Worm (Caenorhabditis elegans) whole organism, young adult: ENCODE data around the gene C32D5.14.

ENCODE experiments used
- B0336.3 ChIP-seq: fragments of 200-800 bp; sonication (Bioruptor generic); IDR thresholded peaks from 2 replicates; pipeline ENCODE4 v1.3.6; 2022; ENCODE audit warnings: missing genetic modification characterization, missing compliant biosample characterization
- F33H1.4 ChIP-seq: fragments of 200-800 bp; sonication (Bioruptor generic); IDR thresholded peaks from 2 replicates; pipeline ENCODE4 v1.3.6; 2022; ENCODE audit warnings: missing genetic modification reagents, missing genetic modification characterization, missing compliant biosample characterization
- aptf-2 ChIP-seq: fragments of 200-800 bp; sonication (Bioruptor generic); conservative IDR thresholded peaks from 2 replicates; pipeline ENCODE4 v1.3.6; 2022; ENCODE audit warnings: missing genetic modification reagents, missing genetic modification characterization, missing compliant biosample characterization
- lsl-1 ChIP-seq: fragments of 200-800 bp; sonication (Bioruptor generic); optimal IDR thresholded peaks from 2 replicates; lab custom pipeline; 2018; ENCODE audit warnings: mild to moderate bottlenecking, missing genetic modification characterization, moderate library complexity, missing compliant biosample characterization
- nhr-120 ChIP-seq: fragments of 200-800 bp; sonication (Bioruptor generic); IDR thresholded peaks from 2 replicates; pipeline ENCODE4 v1.3.6; 2022; ENCODE audit warnings: missing genetic modification characterization, missing compliant biosample characterization
- sea-2 ChIP-seq: fragments of 200-800 bp; sonication (Bioruptor generic); IDR thresholded peaks from 2 replicates; pipeline ENCODE4 v1.3.6; 2022; ENCODE audit warnings: missing genetic modification characterization, missing compliant biosample characterization
- ztf-22 ChIP-seq: fragments of 200-800 bp; sonication (Bioruptor generic); optimal IDR thresholded peaks from 2 replicates; lab custom pipeline; 2018; ENCODE audit warnings: mild to moderate bottlenecking, missing genetic modification characterization, moderate library complexity, missing compliant biosample characterization

ce11 chrII:6306125-6306524 lies 29.2 kb upstream of the C32D5.14 start, which contains the start of gene C29F5.8:
- TF ChIP-seq ztf-22 (GFP tag; lab: Kevin White, UChicago) (no peak), B0336.3 (no peak), nhr-120 (GFP tag; lab: Robert Waterston, UW) (no peak), aptf-2 (GFP tag; lab: Robert Waterston, UW) (no peak), lsl-1 (GFP tag; lab: Kevin White, UChicago) (no peak), F33H1.4 (GFP tag; lab: Robert Waterston, UW) (no peak), sea-2 (GFP tag; lab: Robert Waterston, UW) (no peak)
